Fruit fly (Drosophila melanogaster) whole organism, adult: ENCODE results near the gene TwdlV.

Experiments used
- CG11617 ChIP-seq: fragments of 200-800 bp; sonication (Bioruptor generic); optimal IDR thresholded peaks from 2 replicates; lab custom pipeline; 2017; ENCODE audit warnings: mild to moderate bottlenecking, missing biosample characterization, missing genetic modification reagents, missing genetic modification characterization
- CG12768 ChIP-seq: fragments of 200-800 bp; sonication (Bioruptor generic); optimal IDR thresholded peaks from 2 replicates; lab custom pipeline; 2017; ENCODE audit warnings: missing biosample characterization, missing genetic modification characterization, mild to moderate bottlenecking, moderate library complexity, missing genetic modification reagents
- CG14711 ChIP-seq: fragments of 200-800 bp; sonication (Bioruptor generic); optimal IDR thresholded peaks from 2 replicates; lab custom pipeline; 2018; ENCODE audit warnings: missing biosample characterization, mild to moderate bottlenecking, missing genetic modification characterization, moderate library complexity
- CG1620 ChIP-seq: fragments of 200-800 bp; sonication (Bioruptor generic); optimal IDR thresholded peaks from 2 replicates; lab custom pipeline; 2016; ENCODE audit warnings: missing biosample characterization, missing genetic modification characterization
- CG33017 ChIP-seq: fragments of 200-800 bp; sonication (Bioruptor generic); optimal IDR thresholded peaks from 2 replicates; lab custom pipeline; 2018; ENCODE audit warnings: missing biosample characterization, mild to moderate bottlenecking, missing genetic modification characterization, moderate library complexity
- CG5204 ChIP-seq: fragments of 200-800 bp; sonication (Bioruptor generic); optimal IDR thresholded peaks from 2 replicates; lab custom pipeline; 2016; ENCODE audit warnings: missing biosample characterization, missing genetic modification characterization
- CG7045 ChIP-seq: fragments of 200-800 bp; sonication (Bioruptor generic); optimal IDR thresholded peaks from 2 replicates; lab custom pipeline; 2017; ENCODE audit warnings: missing biosample characterization, mild to moderate bottlenecking, missing genetic modification characterization
- CG7101 ChIP-seq: fragments of 200-800 bp; sonication (Bioruptor generic); optimal IDR thresholded peaks from 2 replicates; lab custom pipeline; 2018; ENCODE audit warnings: missing biosample characterization, mild to moderate bottlenecking, missing genetic modification characterization, moderate library complexity
- Clk ChIP-seq: fragments of 200-800 bp; sonication (Bioruptor generic); optimal IDR thresholded peaks from 2 replicates; lab custom pipeline; 2017; ENCODE audit warnings: missing biosample characterization, missing genetic modification characterization
- Crg-1 ChIP-seq: fragments of 200-800 bp; sonication (Bioruptor generic); optimal IDR thresholded peaks from 2 replicates; lab custom pipeline; 2016; ENCODE audit warnings: missing biosample characterization, missing genetic modification characterization
- Hr96 ChIP-seq: fragments of 200-800 bp; sonication (Bioruptor generic); optimal IDR thresholded peaks from 2 replicates; lab custom pipeline; 2016; ENCODE audit warnings: missing biosample characterization, missing genetic modification characterization
- Mnt ChIP-seq: fragments of 200-800 bp; sonication (Bioruptor generic); optimal IDR thresholded peaks from 2 replicates; lab custom pipeline; 2016; ENCODE audit warnings: missing biosample characterization, mild to moderate bottlenecking, missing genetic modification characterization
- bab1 ChIP-seq: fragments of 200-800 bp; sonication (Bioruptor generic); optimal IDR thresholded peaks from 3 replicates; lab custom pipeline; 2019; ENCODE audit warnings: missing biosample characterization, mild to moderate bottlenecking, missing genetic modification characterization, moderate library complexity
- cic ChIP-seq: fragments of 200-800 bp; sonication (Bioruptor generic); optimal IDR thresholded peaks from 2 replicates; lab custom pipeline; 2017; ENCODE audit warnings: missing biosample characterization, mild to moderate bottlenecking, missing genetic modification characterization, moderate library complexity
- cnc ChIP-seq, 2 experiments: fragments of >200 bp; optimal IDR thresholded peaks; 2 replicates each; lab custom pipeline; 2017
- kay ChIP-seq: fragments of 200-800 bp; sonication (Bioruptor generic); peaks from one replicate; lab custom pipeline; 2016; ENCODE audit warnings: missing biosample characterization, missing genetic modification characterization, borderline replicate concordance
- ovo ChIP-seq: fragments of 200-800 bp; sonication (Bioruptor generic); optimal IDR thresholded peaks from 2 replicates; lab custom pipeline; 2016; ENCODE audit warnings: missing biosample characterization, missing genetic modification characterization
- pad ChIP-seq: fragments of 200-800 bp; sonication (Bioruptor generic); optimal IDR thresholded peaks from 3 replicates; lab custom pipeline; 2017; ENCODE audit warnings: missing biosample characterization, missing genetic modification characterization, mild to moderate bottlenecking, moderate library complexity, missing genetic modification reagents
- tj ChIP-seq: fragments of 200-800 bp; sonication (Bioruptor generic); optimal IDR thresholded peaks from 3 replicates; lab custom pipeline; 2017; ENCODE audit warnings: missing biosample characterization, mild to moderate bottlenecking, missing genetic modification characterization, moderate library complexity
- toe ChIP-seq: fragments of 200-800 bp; sonication (Bioruptor generic); optimal IDR thresholded peaks from 2 replicates; lab custom pipeline; 2016; ENCODE audit warnings: missing biosample characterization, missing genetic modification characterization

TwdlV gene

DNA sequence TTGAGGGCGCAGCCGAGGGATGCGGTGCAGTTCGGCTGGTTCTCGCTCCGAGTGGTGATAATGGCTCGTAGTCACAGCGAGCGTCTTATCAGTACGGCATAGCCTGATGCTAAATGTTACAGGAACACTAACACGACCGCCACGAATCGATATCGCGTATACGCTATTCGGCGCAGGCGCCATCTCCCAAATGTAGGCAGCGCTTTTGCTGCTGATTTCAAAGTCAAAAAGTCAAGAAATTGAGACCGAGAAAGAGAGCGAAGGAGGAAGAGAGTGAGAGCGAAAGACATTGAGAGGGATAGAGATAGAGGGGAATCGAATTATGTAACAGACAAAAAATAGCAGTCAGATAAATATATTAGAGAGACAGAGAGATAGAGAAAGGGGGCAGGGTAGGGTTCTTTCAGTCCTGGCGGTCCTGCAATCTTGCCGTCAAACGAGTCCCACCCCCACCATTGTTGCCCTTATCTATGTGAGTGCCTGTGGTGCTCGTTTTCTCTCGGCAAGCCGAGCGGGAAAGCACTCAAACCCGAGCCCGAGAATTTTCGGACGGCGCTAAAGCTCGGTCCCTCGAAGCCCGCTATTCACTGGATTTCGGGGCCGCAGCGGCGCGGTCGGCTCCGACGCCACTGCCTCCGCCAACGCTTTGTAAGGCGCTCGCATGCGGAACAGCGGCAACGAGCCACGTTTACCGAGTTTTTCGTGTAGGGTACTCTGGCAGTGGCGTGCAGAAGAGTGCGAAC, 26.8 kb downstream of the TwdlV start:
- no peak for TF ChIP-seq CG12768 (GFP tag; lab: Kevin White, UChicago)
- TF ChIP-seq CG7045 (GFP tag; lab: Kevin White, UChicago): no peak
- TF ChIP-seq toe: no peak
- peak; percentile 18 for TF ChIP-seq Hr96 (GFP tag; lab: Kevin White, UChicago)
- TF ChIP-seq cic: peak; percentile 20

DNA sequence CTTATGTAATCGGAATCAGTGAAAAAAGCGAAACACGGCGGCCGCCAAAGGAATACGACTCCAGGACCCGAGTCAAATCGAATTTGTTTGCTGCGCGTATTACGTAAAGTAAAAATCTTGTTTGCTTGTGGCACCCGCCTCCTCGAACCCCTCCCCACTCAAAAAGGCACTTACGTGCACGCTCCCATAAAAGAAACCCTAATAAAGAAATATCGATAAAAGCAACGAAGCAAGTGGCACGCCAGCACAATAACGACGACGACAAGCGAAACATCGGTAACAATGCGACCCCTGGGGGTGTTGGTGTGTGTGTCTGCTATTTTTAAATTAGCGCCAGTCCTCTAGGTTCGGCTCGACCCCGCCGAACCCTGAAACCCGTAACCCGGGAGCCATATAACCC, 27.7 kb downstream of the TwdlV start:
- no peak for TF ChIP-seq Crg-1 (GFP tag; lab: Kevin White, UChicago)
- no peak for TF ChIP-seq cic
- no peak for TF ChIP-seq Mnt (GFP tag; lab: Kevin White, UChicago)
- TF ChIP-seq Clk (GFP tag; lab: Kevin White, UChicago): no peak
- no peak for TF ChIP-seq CG33017 (tag; lab: Kevin White, UChicago)
- TF ChIP-seq toe: no peak
- TF ChIP-seq Hr96 (GFP tag; lab: Kevin White, UChicago): no peak
- no peak for TF ChIP-seq CG14711 (tag; lab: Kevin White, UChicago)
- TF ChIP-seq cnc (optimal IDR thresholded peaks at IDR 0.05; lab: Kevin White, UChicago): no peak
- no peak for TF ChIP-seq CG7101 (tag; lab: Kevin White, UChicago)
- no peak for TF ChIP-seq CG11617
- no peak for TF ChIP-seq ovo (GFP tag; lab: Kevin White, UChicago)
- TF ChIP-seq tj: no peak

DNA sequence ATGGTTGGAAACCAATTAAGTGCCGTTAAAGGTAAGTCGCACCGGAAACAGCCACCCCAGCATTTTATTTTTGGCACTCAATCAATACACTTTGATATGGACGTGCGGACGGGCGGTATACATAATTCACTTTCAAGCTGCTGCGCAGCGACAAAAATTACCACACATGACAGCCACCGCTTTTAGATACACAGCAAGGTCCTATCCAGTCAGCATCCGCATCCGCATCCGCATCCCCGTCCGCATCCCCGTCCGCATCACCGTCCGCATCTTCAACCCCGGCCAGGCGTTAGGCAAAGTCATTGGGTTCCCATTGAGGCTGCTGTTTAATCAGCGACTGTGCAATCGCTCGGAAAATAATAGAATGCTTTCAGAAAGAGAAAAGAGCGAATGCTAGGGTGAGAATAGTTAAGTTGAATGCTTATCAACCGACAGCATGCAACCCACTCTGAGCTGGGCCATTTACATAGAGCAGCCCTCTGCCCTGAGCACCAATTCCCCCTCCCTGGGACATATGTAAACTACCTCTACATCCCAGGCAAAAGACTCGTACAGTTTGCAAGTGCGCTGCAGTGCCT, 30.0 kb downstream of the TwdlV start:
- TF ChIP-seq tj (no peak), cic (peak; percentile 35), Hr96 (GFP tag; lab: Kevin White, UChicago) (no peak), CG12768 (GFP tag; lab: Kevin White, UChicago) (no peak), bab1 (GFP tag; lab: Kevin White, UChicago) (no peak), CG1620 (GFP tag; lab: Kevin White, UChicago) (no peak)

dm6 chr3R:4291289-4291688, 36.8 kb downstream of the TwdlV start:
- TF ChIP-seq Mnt (GFP tag; lab: Kevin White, UChicago): no peak
- peak; percentile 3 for TF ChIP-seq cic

dm6 chr3R:4292185-4292584, 37.7 kb downstream of the TwdlV start:
- TF ChIP-seq pad: no peak
- no peak for TF ChIP-seq CG7045 (GFP tag; lab: Kevin White, UChicago)
- TF ChIP-seq cic: no peak
- TF ChIP-seq CG1620 (GFP tag; lab: Kevin White, UChicago): no peak
- no peak for TF ChIP-seq CG12768 (GFP tag; lab: Kevin White, UChicago)
- no peak for TF ChIP-seq kay (GFP tag; lab: Kevin White, UChicago)
- TF ChIP-seq Crg-1 (GFP tag; lab: Kevin White, UChicago): no peak
- no peak for TF ChIP-seq ovo (GFP tag; lab: Kevin White, UChicago)
- no peak for TF ChIP-seq CG14711 (tag; lab: Kevin White, UChicago)
- TF ChIP-seq Hr96 (GFP tag; lab: Kevin White, UChicago): no peak
- TF ChIP-seq CG33017 (tag; lab: Kevin White, UChicago): no peak
- no peak for TF ChIP-seq tj

dm6 chr3R:4294689-4295088, 40.2 kb downstream of the TwdlV start, which contains the start of gene Nepl11:
TSS of gene Nepl11 (minus strand) at chr3R:4294840.
- no peak for TF ChIP-seq tj
- TF ChIP-seq toe: no peak
- TF ChIP-seq CG11617: no peak
- TF ChIP-seq ovo (GFP tag; lab: Kevin White, UChicago): no peak
- TF ChIP-seq CG1620 (GFP tag; lab: Kevin White, UChicago): no peak
- no peak for TF ChIP-seq Mnt (GFP tag; lab: Kevin White, UChicago)
- TF ChIP-seq cic: no peak

DNA sequence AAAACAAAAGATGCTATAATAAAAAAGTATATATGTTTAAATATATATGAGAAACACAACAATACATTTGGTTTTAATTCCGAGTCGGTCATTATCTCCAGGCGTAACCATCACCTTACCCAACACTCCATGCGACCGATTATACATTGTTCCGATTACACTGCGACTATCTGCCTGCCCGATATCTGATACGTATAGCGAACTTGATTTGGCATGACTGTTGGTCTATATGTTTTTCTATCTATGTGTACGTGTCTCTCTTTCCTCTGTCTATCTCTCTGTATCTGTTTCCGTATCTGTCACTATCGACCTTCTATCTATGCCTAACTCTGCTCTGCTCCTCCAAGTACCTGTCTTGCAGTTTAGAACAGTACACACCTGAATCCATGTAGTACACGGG, 47.0 kb downstream of the TwdlV start:
- TF ChIP-seq ovo (GFP tag; lab: Kevin White, UChicago) (no peak), CG5204 (GFP tag; lab: Kevin White, UChicago) (no peak), toe (no peak), CG14711 (tag; lab: Kevin White, UChicago) (no peak), CG33017 (tag; lab: Kevin White, UChicago) (no peak), Clk (GFP tag; lab: Kevin White, UChicago) (no peak), kay (GFP tag; lab: Kevin White, UChicago) (no peak), tj (no peak)
